Worm (Caenorhabditis elegans) whole organism, L4/young adult: ENCODE measurements around the gene del-8.

Experiments
- W03F9.2 ChIP-seq: fragments of 150-350 bp; optimal IDR thresholded peaks from 2 replicates; lab custom pipeline; 2014; ENCODE audit warnings: missing biosample characterization, missing genetic modification characterization
- dao-5 ChIP-seq: sonication (generic microtip); optimal IDR thresholded peaks from 2 replicates; lab custom pipeline; 2016; ENCODE audit warnings: missing genotype, missing genetic modification characterization, moderate library complexity, missing compliant biosample characterization
- him-1 ChIP-seq: sonication (generic microtip); optimal IDR thresholded peaks from 2 replicates; lab custom pipeline; 2016; ENCODE audit warnings: missing genotype, missing genetic modification reagents, missing genetic modification characterization, missing compliant biosample characterization

DNA sequence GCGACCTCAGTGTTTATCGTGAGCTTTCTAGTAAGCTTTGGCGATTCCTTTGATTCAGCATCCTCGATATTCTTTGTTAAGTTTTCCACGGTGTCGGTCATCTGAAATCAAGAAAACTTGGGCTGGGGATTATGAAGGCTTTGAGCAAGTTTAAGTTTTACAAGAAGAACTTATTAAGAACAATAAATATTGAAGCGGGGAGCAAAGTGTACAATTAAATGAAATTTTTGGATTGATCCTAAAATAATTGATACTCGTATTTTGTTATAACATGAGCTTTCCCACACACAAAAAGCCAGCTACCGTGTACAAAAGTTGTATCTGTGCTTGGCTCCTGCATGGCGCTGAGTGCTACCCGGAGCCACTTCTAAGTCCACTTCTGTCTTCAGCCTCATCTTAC lies 45.7 kb downstream of the del-8 start, which contains the start of gene F34H10.3:
- TF ChIP-seq dao-5 (no peak), him-1 (tag; lab: Kevin White, UChicago) (no peak), W03F9.2 (tag; lab: Kevin White, UChicago) (no peak)
